Fruit fly (Drosophila melanogaster) whole organism, embryonic: ENCODE measurements around the gene MAPk-Ak2.
A peak's percentile ranks its signal among the peaks of the same experiment; 100 is the strongest.

Experiments used
- CG11723 ChIP-seq: fragments of 200-800 bp; sonication (Bioruptor generic); optimal IDR thresholded peaks from 2 replicates; lab custom pipeline; 2017; ENCODE audit warnings: missing biosample characterization, mild to moderate bottlenecking, missing genetic modification characterization
- CG13624 ChIP-seq: fragments of 200-800 bp; sonication (Bioruptor generic); optimal IDR thresholded peaks from 2 replicates; lab custom pipeline; 2016; ENCODE audit warnings: missing biosample characterization, missing genetic modification characterization
- CG17359 ChIP-seq: fragments of 200-800 bp; sonication (Bioruptor generic); optimal IDR thresholded peaks from 3 replicates; lab custom pipeline; 2018; ENCODE audit warnings: missing biosample characterization, mild to moderate bottlenecking, missing genetic modification characterization, moderate library complexity
- CG17612 ChIP-seq: fragments of 200-800 bp; sonication (Bioruptor generic); IDR thresholded peaks from 2 replicates; pipeline ENCODE4 v1.3.6; 2022; ENCODE audit warnings: missing biosample characterization, missing genetic modification characterization
- CG18476 ChIP-seq: fragments of 200-800 bp; sonication (Bioruptor generic); optimal IDR thresholded peaks from 2 replicates; lab custom pipeline; 2016; ENCODE audit warnings: missing biosample characterization, mild to moderate bottlenecking, missing genetic modification characterization
- CG2202 ChIP-seq: fragments of 200-800 bp; sonication (Bioruptor generic); optimal IDR thresholded peaks from 2 replicates; lab custom pipeline; 2018; ENCODE audit warnings: missing biosample characterization, mild to moderate bottlenecking, missing genetic modification characterization
- CG2875 ChIP-seq: fragments of 200-800 bp; sonication (Bioruptor generic); optimal IDR thresholded peaks from 2 replicates; lab custom pipeline; 2017; ENCODE audit warnings: missing biosample characterization, mild to moderate bottlenecking, missing genetic modification characterization, missing genetic modification reagents
- CG30020 ChIP-seq: fragments of 200-800 bp; optimal IDR thresholded peaks from 2 replicates; lab custom pipeline; 2019; ENCODE audit warnings: missing biosample characterization, mild to moderate bottlenecking, missing genetic modification characterization, moderate library complexity
- CG30403 ChIP-seq: fragments of 200-800 bp; sonication (Bioruptor generic); optimal IDR thresholded peaks from 3 replicates; lab custom pipeline; 2016; ENCODE audit warnings: missing biosample characterization, missing genetic modification characterization
- CG31441 ChIP-seq: fragments of 200-800 bp; sonication (Bioruptor generic); IDR thresholded peaks from 2 replicates; pipeline ENCODE4 v1.3.6; 2022; ENCODE audit warnings: missing biosample characterization, missing genetic modification characterization
- CG34422 ChIP-seq: fragments of 200-800 bp; sonication (Bioruptor generic); IDR thresholded peaks from 3 replicates; pipeline ENCODE4 v1.3.6; 2022; ENCODE audit warnings: missing biosample characterization, missing genetic modification characterization
- CG43689 ChIP-seq: fragments of 200-800 bp; sonication (Bioruptor generic); IDR thresholded peaks from 2 replicates; pipeline ENCODE4 v1.3.6; 2022; ENCODE audit warnings: missing biosample characterization, missing genetic modification characterization
- CG5245 ChIP-seq: fragments of 200-800 bp; sonication (Bioruptor generic); optimal IDR thresholded peaks from 3 replicates; lab custom pipeline; 2016; ENCODE audit warnings: missing biosample characterization, missing genetic modification characterization
- CG6813 ChIP-seq: fragments of 200-800 bp; sonication (Bioruptor generic); optimal IDR thresholded peaks from 2 replicates; lab custom pipeline; 2017; ENCODE audit warnings: missing biosample characterization, missing genetic modification characterization, mild to moderate bottlenecking, moderate library complexity, missing genetic modification reagents
- CG7556 ChIP-seq: fragments of 200-800 bp; sonication (Bioruptor generic); optimal IDR thresholded peaks from 2 replicates; lab custom pipeline; 2017; ENCODE audit warnings: missing biosample characterization, mild to moderate bottlenecking, missing genetic modification characterization
- CG8359 ChIP-seq: fragments of 200-800 bp; sonication (Bioruptor generic); optimal IDR thresholded peaks from 2 replicates; lab custom pipeline; 2017; ENCODE audit warnings: missing biosample characterization, mild to moderate bottlenecking, missing genetic modification characterization, borderline replicate concordance
- CG8478 ChIP-seq: fragments of >200 bp; optimal IDR thresholded peaks from 2 replicates; lab custom pipeline; 2018
- Deaf1 ChIP-seq: fragments of 200-800 bp; optimal IDR thresholded peaks from 3 replicates; lab custom pipeline; 2019; ENCODE audit warnings: missing biosample characterization, mild to moderate bottlenecking, missing genetic modification characterization, moderate library complexity
- Doc3 ChIP-seq: fragments of 200-800 bp; sonication (Bioruptor generic); IDR thresholded peaks from 3 replicates; pipeline ENCODE4 v1.3.6; 2022; ENCODE audit warnings: missing biosample characterization, missing genetic modification characterization; ENCODE audit not compliant: partially characterized antibody
- Drgx ChIP-seq: fragments of 200-800 bp; sonication (Bioruptor generic); IDR thresholded peaks from 2 replicates; pipeline ENCODE4 v1.3.6; 2022; ENCODE audit warnings: missing biosample characterization, missing genetic modification characterization
- Ets65A ChIP-seq: fragments of 200-800 bp; sonication (Bioruptor generic); peaks from one replicate; lab custom pipeline; 2016; ENCODE audit warnings: missing biosample characterization, missing genetic modification characterization
- GATAe ChIP-seq: fragments of 200-800 bp; sonication (Bioruptor generic); conservative IDR thresholded peaks from 2 replicates; pipeline ENCODE4 v1.3.6; 2022; ENCODE audit warnings: missing biosample characterization, missing genetic modification characterization
- H2.0 ChIP-seq: fragments of 200-800 bp; sonication (Bioruptor generic); IDR thresholded peaks from 2 replicates; pipeline ENCODE4 v1.3.6; 2022; ENCODE audit warnings: missing biosample characterization, missing genetic modification characterization
- HmgZ ChIP-seq: fragments of 200-800 bp; sonication (Bioruptor generic); optimal IDR thresholded peaks from 2 replicates; lab custom pipeline; 2018; ENCODE audit warnings: missing biosample characterization, mild to moderate bottlenecking, missing genetic modification characterization
- Hr3 ChIP-seq: fragments of 200-800 bp; sonication (Bioruptor generic); optimal IDR thresholded peaks from 3 replicates; lab custom pipeline; 2016; ENCODE audit warnings: missing biosample characterization, missing genetic modification characterization
- Jarid2 ChIP-seq: fragments of 200-800 bp; sonication (Bioruptor generic); optimal IDR thresholded peaks from 3 replicates; lab custom pipeline; 2017; ENCODE audit warnings: mild to moderate bottlenecking, missing biosample characterization, missing genetic modification reagents, missing genetic modification characterization
- ab ChIP-seq: fragments of 200-800 bp; sonication (Bioruptor generic); optimal IDR thresholded peaks from 2 replicates; lab custom pipeline; 2016; ENCODE audit warnings: missing biosample characterization, missing genetic modification characterization
- amos ChIP-seq: fragments of 200-800 bp; sonication (Bioruptor generic); IDR thresholded peaks from 2 replicates; pipeline ENCODE4 v1.3.6; 2022; ENCODE audit warnings: missing biosample characterization, missing genetic modification characterization; ENCODE audit not compliant: partially characterized antibody
- ems ChIP-seq: fragments of 200-800 bp; sonication (Bioruptor generic); optimal IDR thresholded peaks from 3 replicates; lab custom pipeline; 2016; ENCODE audit warnings: missing biosample characterization, missing genetic modification characterization
- esg ChIP-seq: fragments of 200-800 bp; sonication (Bioruptor generic); conservative IDR thresholded peaks from 2 replicates; pipeline ENCODE4 v1.3.6; 2022; ENCODE audit warnings: missing biosample characterization, missing genetic modification characterization
- fd102C ChIP-seq: fragments of 200-800 bp; sonication (Bioruptor generic); optimal IDR thresholded peaks from 2 replicates; lab custom pipeline; 2018; ENCODE audit warnings: missing biosample characterization, mild to moderate bottlenecking, missing genetic modification characterization, moderate library complexity
- gcm ChIP-seq: fragments of 200-800 bp; sonication (Bioruptor generic); optimal IDR thresholded peaks from 2 replicates; lab custom pipeline; 2019; ENCODE audit warnings: missing biosample characterization, mild to moderate bottlenecking, missing genetic modification characterization, moderate library complexity
- lab ChIP-seq: fragments of 200-800 bp; sonication (Bioruptor generic); optimal IDR thresholded peaks from 3 replicates; lab custom pipeline; 2017; ENCODE audit warnings: missing biosample characterization, missing genetic modification characterization, mild to moderate bottlenecking, moderate library complexity, missing genetic modification reagents
- lbe ChIP-seq: fragments of 200-800 bp; sonication (Bioruptor generic); optimal IDR thresholded peaks from 2 replicates; lab custom pipeline; 2016; ENCODE audit warnings: missing biosample characterization, mild to moderate bottlenecking, missing genetic modification characterization
- lola ChIP-seq, 3 experiments: fragments of >200 bp in 2 of 3; fragments of 200-800 bp in 1 of 3; sonication (Bioruptor generic) in 1 of 3; optimal IDR thresholded peaks; 2 replicates each; lab custom pipeline; 2017 to 2019; ENCODE audit warnings: missing biosample characterization in 3 of 3, missing genetic modification characterization in 3 of 3, mild to moderate bottlenecking in 1 of 3, moderate library complexity in 1 of 3
- pb ChIP-seq: fragments of 200-800 bp; sonication (Bioruptor generic); optimal IDR thresholded peaks from 3 replicates; lab custom pipeline; 2016; ENCODE audit warnings: missing biosample characterization, missing genetic modification characterization
- phol ChIP-seq: fragments of 200-800 bp; sonication (Bioruptor generic); optimal IDR thresholded peaks from 3 replicates; lab custom pipeline; 2018; ENCODE audit warnings: missing biosample characterization, mild to moderate bottlenecking, missing genetic modification characterization, moderate library complexity
- prd ChIP-seq, 3 experiments: fragments of >200 bp in 2 of 3; fragments of 200-800 bp in 1 of 3; sonication (Bioruptor generic) in 1 of 3; optimal IDR thresholded peaks in 2 of 3; IDR thresholded peaks in 1 of 3; 2 replicates in 2 of 3; 3 replicates in 1 of 3; pipeline versions ENCODE4 v1.3.6 to Lab custom; 2017 to 2022; ENCODE audit warnings: missing biosample characterization in 1 of 3, missing genetic modification characterization in 1 of 3
- repo ChIP-seq: fragments of 200-800 bp; sonication (Bioruptor generic); optimal IDR thresholded peaks from 2 replicates; lab custom pipeline; 2016; ENCODE audit warnings: missing biosample characterization, missing genetic modification characterization
- run ChIP-seq: fragments of 200-800 bp; sonication (Bioruptor generic); optimal IDR thresholded peaks from 3 replicates; lab custom pipeline; 2018; ENCODE audit warnings: missing biosample characterization, mild to moderate bottlenecking, missing genetic modification characterization
- sisA ChIP-seq: fragments of 200-800 bp; sonication (Bioruptor generic); IDR thresholded peaks from 2 replicates; pipeline ENCODE4 v1.3.6; 2022; ENCODE audit warnings: missing biosample characterization, missing genetic modification characterization
- usp ChIP-seq: fragments of >200 bp; optimal IDR thresholded peaks from 2 replicates; lab custom pipeline; 2017; ENCODE audit warnings: missing biosample characterization, missing genetic modification characterization
- wek ChIP-seq: fragments of 200-800 bp; sonication (Bioruptor generic); optimal IDR thresholded peaks from 3 replicates; lab custom pipeline; 2018; ENCODE audit warnings: missing biosample characterization, mild to moderate bottlenecking, missing genetic modification characterization, moderate library complexity
- zen ChIP-seq: fragments of 200-800 bp; sonication (Bioruptor generic); optimal IDR thresholded peaks from 3 replicates; lab custom pipeline; 2018; ENCODE audit warnings: missing biosample characterization, mild to moderate bottlenecking, missing genetic modification characterization, moderate library complexity
- zen2 ChIP-seq: fragments of 200-800 bp; sonication (Bioruptor generic); IDR thresholded peaks from 3 replicates; pipeline ENCODE4 v1.3.6; 2022; ENCODE audit warnings: missing biosample characterization, missing genetic modification characterization; ENCODE audit not compliant: partially characterized antibody
- zfh2 ChIP-seq: fragments of 200-800 bp; sonication (Bioruptor generic); optimal IDR thresholded peaks from 2 replicates; lab custom pipeline; 2016; ENCODE audit warnings: missing biosample characterization, missing genetic modification characterization

MAPk-Ak2 gene

DNA sequence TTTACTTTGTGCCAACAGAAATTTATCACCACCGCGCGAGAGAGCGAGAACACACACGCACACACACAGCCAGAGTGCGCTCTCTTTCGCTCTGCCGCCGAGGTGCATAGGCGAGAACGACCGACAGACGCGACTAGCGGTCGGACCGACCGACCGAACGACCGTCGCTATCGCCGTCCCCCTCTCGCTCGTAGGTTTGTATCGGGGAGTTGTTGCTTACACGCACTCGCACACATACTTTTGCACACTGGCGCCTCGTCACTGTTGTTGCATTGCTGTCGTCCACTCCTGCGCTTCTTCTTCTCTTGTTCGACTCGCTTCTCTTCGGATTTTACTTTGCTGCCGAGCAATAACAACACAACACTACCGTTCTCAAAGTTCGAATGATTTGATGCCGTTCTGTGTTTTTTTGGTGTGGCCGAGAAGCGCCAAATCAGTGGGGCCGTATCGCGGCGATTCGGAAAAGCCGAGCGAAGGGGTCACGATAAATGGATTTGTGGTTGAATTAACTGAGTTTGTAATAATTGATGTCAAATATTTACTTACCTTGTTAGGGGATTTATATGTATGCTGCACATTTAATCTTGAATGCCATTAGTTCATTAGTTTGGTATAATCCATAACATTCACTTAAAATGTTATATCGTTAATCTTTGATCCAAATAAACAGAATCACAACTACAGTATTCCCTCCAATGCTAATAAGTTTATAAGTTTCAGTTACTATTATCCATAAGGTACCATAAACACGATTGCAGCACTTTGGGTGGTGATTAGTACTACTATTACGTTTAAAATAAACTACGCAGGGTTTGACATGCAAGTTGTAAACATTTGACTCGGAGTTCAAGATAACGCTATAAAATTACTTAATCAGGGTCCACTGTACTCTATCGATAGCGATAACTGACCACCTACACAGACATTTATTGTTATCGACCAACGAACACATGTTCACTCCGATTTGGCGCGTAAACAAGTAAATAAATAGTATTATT is 16.8 kb downstream of the MAPk-Ak2 start, which contains the start of the genes IntS6 and Rtel1 (continued):
- peak; percentile 96 for TF ChIP-seq Deaf1 (tag; lab: Kevin White, UChicago)
- peak; percentile 87 for TF ChIP-seq zen
- TF ChIP-seq ab (GFP tag; lab: Kevin White, UChicago): peak; percentile 75
- TF ChIP-seq zen2 (GFP tag; lab: Robert Waterston, UW): no peak
- TF ChIP-seq fd102C (GFP tag; lab: Kevin White, UChicago): peak; percentile 4
- TF ChIP-seq Doc3 (GFP tag; lab: Robert Waterston, UW): no peak
- peak; percentile 97 for TF ChIP-seq CG8478 (lab: Kevin White, UChicago)
- peak; percentile 53; the same call in 1 of the 2 replicates for TF ChIP-seq GATAe (GFP tag; lab: Robert Waterston, UW)
- TF ChIP-seq CG18476: peak; percentile 87
- TF ChIP-seq repo (GFP tag; lab: Kevin White, UChicago): peak; percentile 80
- TF ChIP-seq CG6813: peak; percentile 72
- peak; percentile 81 for TF ChIP-seq gcm (GFP tag; lab: Kevin White, UChicago)
- TF ChIP-seq H2.0 (GFP tag; lab: Robert Waterston, UW): peak; percentile 87
- peak; percentile 73 for TF ChIP-seq lbe (GFP tag; lab: Kevin White, UChicago)
- peak; percentile 87 for TF ChIP-seq CG31441 (GFP tag; lab: Robert Waterston, UW)
- peak; percentile 86 for TF ChIP-seq CG17359 (tag; lab: Kevin White, UChicago)
- TF ChIP-seq sisA: peak; percentile 93
- peak; percentile 56; the same call in 1 of the 2 replicates for TF ChIP-seq CG43689
- TF ChIP-seq Ets65A (GFP tag; lab: Kevin White, UChicago): peak; percentile 97
- peak; percentile 47 for TF ChIP-seq Jarid2 (GFP tag; lab: Kevin White, UChicago)
- peak; percentile 88 for TF ChIP-seq Drgx (GFP tag; lab: Robert Waterston, UW)
- peak; percentile 67 for TF ChIP-seq CG2875 (GFP tag; lab: Kevin White, UChicago)
- TF ChIP-seq run (tag; lab: Kevin White, UChicago): peak; percentile 69
- peak; percentile 89 for TF ChIP-seq esg (GFP tag; lab: Robert Waterston, UW)
- no peak for TF ChIP-seq usp (GFP tag; lab: Kevin White, UChicago)
- TF ChIP-seq pb (GFP tag; lab: Kevin White, UChicago): peak; percentile 81
- TF ChIP-seq phol: peak; percentile 89
- peak; percentile 92 for TF ChIP-seq HmgZ (tag; lab: Kevin White, UChicago)
- peak; percentile 83 for TF ChIP-seq CG34422 (GFP tag; lab: Robert Waterston, UW)
- peak; percentile 89 for TF ChIP-seq lab (GFP tag; lab: Kevin White, UChicago)
- peak; percentile 89 for TF ChIP-seq Hr3 (GFP tag; lab: Kevin White, UChicago)
- TF ChIP-seq prd (optimal IDR thresholded peaks at IDR 0.05; lab: Kevin White, UChicago): no peak
- TF ChIP-seq prd (GFP tag; IDR thresholded peaks at IDR 0.05; lab: Robert Waterston, UW): peak; percentile 92
- TF ChIP-seq CG11723: peak; percentile 74
- peak; percentile 56 for TF ChIP-seq CG2202 (tag; lab: Kevin White, UChicago)
- peak; percentile 95 for TF ChIP-seq zfh2 (GFP tag; lab: Kevin White, UChicago)
- peak in 1 of 3 experiments; percentile 82 for TF ChIP-seq lola (GFP tag; optimal IDR thresholded peaks at IDR 0.05; lab: Kevin White, UChicago)
- peak; percentile 94 for TF ChIP-seq CG30403 (GFP tag; lab: Kevin White, UChicago)
- TF ChIP-seq CG13624: peak; percentile 89
- peak; percentile 70 for TF ChIP-seq CG8359 (GFP tag; lab: Kevin White, UChicago)
- TF ChIP-seq CG30020 (tag; lab: Kevin White, UChicago): peak; percentile 70
- TF ChIP-seq wek: peak; percentile 71
- peak; percentile 86 for TF ChIP-seq CG7556
- TF ChIP-seq ems (GFP tag; lab: Kevin White, UChicago): peak; percentile 90
- peak; percentile 72 for TF ChIP-seq CG5245
- peak; percentile 80 for TF ChIP-seq CG17612 (GFP tag; lab: Robert Waterston, UW)
- peak; percentile 44; the same call in 1 of the 2 replicates for TF ChIP-seq amos (GFP tag; lab: Robert Waterston, UW)
